Fruit fly (Drosophila melanogaster): Measurements from ENCODE around the gene CG32572.

dm6 chrX:16721168-16721567, at the start of gene CG32572, which contains the start of gene CG34325:
- TF ChIP-seq pan (optimal IDR thresholded peaks at IDR 0.05) (no peak), h (GFP tag; optimal IDR thresholded peaks at IDR 0.05) (no peak), Abd-B (GFP tag; optimal IDR thresholded peaks at IDR 0.05) (no peak), GATAd (GFP tag; optimal IDR thresholded peaks at IDR 0.05) (no peak), fru (GFP tag; optimal IDR thresholded peaks at IDR 0.05) (no peak), dmrt93B (GFP tag; optimal IDR thresholded peaks at IDR 0.05) (no peak), dsf (GFP tag; optimal IDR thresholded peaks at IDR 0.05; ENCODE audit: borderline replicate concordance) (no peak), CrebA (GFP tag; optimal IDR thresholded peaks at IDR 0.05; ENCODE audit: borderline replicate concordance) (no peak), dl (GFP tag; optimal IDR thresholded peaks at IDR 0.05; ENCODE audit: insufficient read depth in 1 of 2, partially characterized antibody in 2 of 2) (no peak), Dfd (GFP tag; optimal IDR thresholded peaks at IDR 0.05) (no peak)
